Worm (Caenorhabditis elegans) whole organism, mixed stage, embryonic: ENCODE data around the gene T26E4.10.

Source experiments
- drap-1 ChIP-seq: fragments of 200-800 bp; sonication (Bioruptor generic); optimal IDR thresholded peaks from 3 replicates; lab custom pipeline; 2018; ENCODE audit warnings: mild to moderate bottlenecking, missing genetic modification characterization, missing compliant biosample characterization
- elt-1 ChIP-seq: sonication (generic microtip); optimal IDR thresholded peaks from 2 replicates; lab custom pipeline; 2017; ENCODE audit warnings: missing genetic modification characterization, mild to moderate bottlenecking, missing compliant biosample characterization, antibody characterized with exemption, moderate library complexity, borderline replicate concordance; ENCODE audit not compliant: insufficient read depth
- flh-1 ChIP-seq: fragments of 200-800 bp; sonication (Bioruptor generic); optimal IDR thresholded peaks from 2 replicates; lab custom pipeline; 2018; ENCODE audit warnings: mild to moderate bottlenecking, missing genetic modification characterization, moderate library complexity, missing compliant biosample characterization
- ham-2 ChIP-seq: fragments of 200-800 bp; sonication (Bioruptor generic); optimal IDR thresholded peaks from 2 replicates; lab custom pipeline; 2018; ENCODE audit warnings: mild to moderate bottlenecking, missing genetic modification characterization, missing compliant biosample characterization
- mab-5 ChIP-seq: fragments of 150-350 bp; optimal IDR thresholded peaks from 2 replicates; lab custom pipeline; 2014; ENCODE audit warnings: missing biosample characterization, missing genetic modification characterization
- nhr-12 ChIP-seq: fragments of 150-350 bp; optimal IDR thresholded peaks from 2 replicates; lab custom pipeline; 2014; ENCODE audit warnings: missing biosample characterization, missing genetic modification characterization
- nhr-76 ChIP-seq: sonication (generic microtip); optimal IDR thresholded peaks from 2 replicates; lab custom pipeline; 2017; ENCODE audit warnings: missing biosample characterization, missing genetic modification characterization
- pha-4 ChIP-seq: fragments of 150-350 bp; optimal IDR thresholded peaks from 2 replicates; lab custom pipeline; 2018; ENCODE audit warnings: missing biosample characterization, missing genetic modification reagents, missing genetic modification characterization
- unc-120 ChIP-seq: sonication (generic microtip); optimal IDR thresholded peaks from 2 replicates; lab custom pipeline; 2017; ENCODE audit warnings: missing genetic modification characterization, missing compliant biosample characterization; ENCODE audit not compliant: poor library complexity, severe bottlenecking
- unc-62 ChIP-seq: fragments of 150-350 bp; optimal IDR thresholded peaks from 2 replicates; lab custom pipeline; 2014; ENCODE audit warnings: missing biosample characterization, missing genetic modification reagents, missing genetic modification characterization
- ztf-11 ChIP-seq: fragments of 150-350 bp; optimal IDR thresholded peaks from 2 replicates; lab custom pipeline; 2014; ENCODE audit warnings: missing biosample characterization, missing genetic modification characterization

ce11 chrV:15810446-15810845 is 12.4 kb upstream of the T26E4.10 start, which contains the start of gene F54B8.1:
- no peak for TF ChIP-seq ztf-11 (tag; lab: Kevin White, UChicago)
- no peak for TF ChIP-seq pha-4
- no peak for TF ChIP-seq ham-2 (GFP tag; lab: Kevin White, UChicago)
- no peak for TF ChIP-seq drap-1 (GFP tag; lab: Kevin White, UChicago)
- no peak for TF ChIP-seq elt-1 (tag; lab: Kevin White, UChicago)
- TF ChIP-seq nhr-76: no peak
- TF ChIP-seq unc-62 (GFP tag; lab: Kevin White, UChicago): no peak
- TF ChIP-seq nhr-12 (tag; lab: Kevin White, UChicago): no peak
- TF ChIP-seq flh-1 (GFP tag; lab: Kevin White, UChicago): no peak
- no peak for TF ChIP-seq unc-120 (tag; lab: Kevin White, UChicago)
- TF ChIP-seq mab-5 (tag; lab: Kevin White, UChicago): no peak
